Worm (Caenorhabditis elegans) whole organism, midembryonic: ENCODE results near the gene ZK177.12.

Experiments
- T22C8.4 ChIP-seq: fragments of 200-800 bp; sonication (Bioruptor generic); IDR thresholded peaks from 2 replicates; pipeline ENCODE4 v1.3.6; 2022; ENCODE audit warnings: missing genetic modification characterization, missing compliant biosample characterization
- cog-1 ChIP-seq: sonication (generic microtip); optimal IDR thresholded peaks from 2 replicates; lab custom pipeline; 2016; ENCODE audit warnings: missing genetic modification characterization, missing compliant biosample characterization
- flt-1 ChIP-seq: fragments of 200-800 bp; sonication (Bioruptor generic); IDR thresholded peaks from 2 replicates; pipeline ENCODE4 v1.3.6; 2022; ENCODE audit warnings: missing genetic modification characterization, missing compliant biosample characterization
- klf-2 ChIP-seq: fragments of 200-800 bp; sonication (Bioruptor generic); conservative IDR thresholded peaks from 2 replicates; pipeline ENCODE4 v1.3.6; 2022; ENCODE audit warnings: missing genetic modification reagents, missing genetic modification characterization, missing compliant biosample characterization
- med-1 ChIP-seq: sonication (generic microtip); optimal IDR thresholded peaks from 2 replicates; lab custom pipeline; 2017; ENCODE audit warnings: missing genetic modification characterization, mild to moderate bottlenecking, missing compliant biosample characterization, antibody characterized with exemption, missing genetic modification reagents; ENCODE audit not compliant: insufficient read depth
- ref-1 ChIP-seq: fragments of 200-800 bp; sonication (Bioruptor generic); conservative IDR thresholded peaks from 2 replicates; pipeline ENCODE4 v1.3.6; 2022; ENCODE audit warnings: missing genetic modification reagents, missing genetic modification characterization, missing compliant biosample characterization
- tab-1 ChIP-seq: fragments of 200-800 bp; sonication (Bioruptor generic); IDR thresholded peaks from 2 replicates; pipeline ENCODE4 v1.3.6; 2022; ENCODE audit warnings: missing genetic modification characterization, missing compliant biosample characterization
- ztf-23 ChIP-seq: fragments of 200-800 bp; sonication (Bioruptor generic); IDR thresholded peaks from 2 replicates; pipeline ENCODE4 v1.3.6; 2022; ENCODE audit warnings: missing genetic modification reagents, missing genetic modification characterization, missing compliant biosample characterization
- ztf-29 ChIP-seq: fragments of 200-800 bp; sonication (Bioruptor generic); IDR thresholded peaks from 2 replicates; pipeline ENCODE4 v1.3.6; 2022; ENCODE audit warnings: missing genetic modification reagents, missing genetic modification characterization, missing compliant biosample characterization

Gene ZK177.12

DNA sequence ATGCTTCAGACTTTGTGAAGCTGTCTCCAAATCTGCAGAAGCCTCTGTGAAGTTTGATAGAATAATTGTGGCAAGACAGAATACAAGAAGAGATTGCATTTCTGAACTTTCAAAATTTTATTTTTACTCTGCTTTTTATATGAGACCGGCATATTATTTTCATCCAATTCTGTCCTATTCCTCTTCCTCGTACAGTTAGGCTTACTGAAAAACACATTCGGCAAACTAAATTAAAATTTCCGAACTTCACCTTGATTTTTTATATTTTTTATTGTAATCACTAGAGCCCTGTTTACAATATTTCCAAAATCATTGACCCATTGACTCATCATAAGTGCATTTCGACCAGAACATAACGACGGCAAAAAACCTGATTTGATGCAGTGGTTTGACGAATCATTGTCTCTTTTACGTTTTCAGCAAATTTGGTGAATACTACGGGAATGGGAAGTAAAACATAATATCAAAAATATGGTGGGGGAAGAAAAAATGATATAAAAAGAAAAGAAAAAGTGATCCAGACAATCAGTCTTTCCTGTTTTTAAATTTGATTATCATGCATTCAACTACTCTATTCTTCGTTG is 23.3 kb upstream of the ZK177.12 start, which contains the start of the genes suex-1 and F12A10.9:
suex-1 (minus strand) TSS at position 101 of the 584 bp plus-strand sequence.
F12A10.9 (plus strand) TSS at position 534 of the 584 bp plus-strand sequence.
- TF ChIP-seq klf-2 (GFP tag; lab: Robert Waterston, UW), result no peak
- TF ChIP-seq ztf-29 (GFP tag; lab: Robert Waterston, UW), result no peak
- TF ChIP-seq ref-1 (GFP tag; lab: Robert Waterston, UW), result no peak
- no peak for TF ChIP-seq med-1 (GFP tag; lab: Kevin White, UChicago)
- TF ChIP-seq tab-1 (GFP tag; lab: Robert Waterston, UW), result no peak
- no peak for TF ChIP-seq ztf-23 (GFP tag; lab: Robert Waterston, UW)
- no peak for TF ChIP-seq T22C8.4
- no peak for TF ChIP-seq cog-1 (tag; lab: Kevin White, UChicago)
- TF ChIP-seq flt-1 (GFP tag; lab: Robert Waterston, UW), result no peak

- TF ChIP-seq flt-1 (GFP tag; lab: Robert Waterston, UW) (no peak), tab-1 (GFP tag; lab: Robert Waterston, UW) (no peak), klf-2 (GFP tag; lab: Robert Waterston, UW) (no peak), ref-1 (GFP tag; lab: Robert Waterston, UW) (no peak), ztf-23 (GFP tag; lab: Robert Waterston, UW) (no peak), ztf-29 (GFP tag; lab: Robert Waterston, UW) (no peak), cog-1 (tag; lab: Kevin White, UChicago) (no peak), med-1 (GFP tag; lab: Kevin White, UChicago) (no peak), T22C8.4 (no peak)
These were observed 21.0 kb upstream of the ZK177.12 start, which contains the start of gene fzy-1 for ce11 chrII:5500470-5500869. fzy-1 (plus strand) TSS chrII:5500770.

DNA sequence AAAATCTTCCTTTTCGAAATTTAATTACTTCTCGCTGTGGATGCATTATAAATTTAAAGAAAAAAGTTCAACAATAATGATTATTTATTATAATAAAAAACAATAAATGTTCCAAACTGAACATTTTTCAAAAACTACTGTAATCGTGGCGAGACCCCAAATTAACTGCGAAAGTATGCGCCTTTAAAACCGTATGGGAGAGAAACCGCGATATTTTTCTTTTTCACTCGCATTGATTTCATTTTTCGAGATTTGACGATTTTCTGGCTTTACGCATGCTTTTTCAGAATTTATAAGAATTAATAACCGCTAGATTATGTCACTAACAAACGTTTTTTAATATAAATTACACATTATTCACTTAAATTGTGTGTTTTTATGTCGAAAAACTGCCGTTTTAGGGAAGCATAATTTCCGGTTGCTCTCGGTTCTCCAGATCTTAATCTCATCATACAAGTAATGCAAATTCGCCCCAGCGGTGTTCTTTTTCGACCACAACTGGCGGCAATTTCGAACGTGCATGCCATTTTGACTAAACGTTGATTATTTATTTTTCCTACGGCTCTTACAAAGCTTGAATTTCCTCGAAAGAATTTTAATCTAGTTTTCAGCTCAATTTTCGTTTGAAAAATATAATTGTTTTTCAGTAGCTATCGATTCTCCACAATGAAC is 20.4 kb upstream of the ZK177.12 start, which contains the start of gene F12A10.8:
F12A10.8 (minus strand) TSS at position 79 of the 672 bp plus-strand sequence.
- no peak for TF ChIP-seq ref-1 (GFP tag; lab: Robert Waterston, UW)
- no peak for TF ChIP-seq T22C8.4

ce11 chrII:5503760-5504159 is 17.8 kb upstream of the ZK177.12 start, which contains the start of gene cyp-44A1:
cyp-44A1 (plus strand) TSS chrII:5504044.
- TF ChIP-seq klf-2 (GFP tag; lab: Robert Waterston, UW) (no peak), ref-1 (GFP tag; lab: Robert Waterston, UW) (no peak), cog-1 (tag; lab: Kevin White, UChicago) (no peak), flt-1 (GFP tag; lab: Robert Waterston, UW) (no peak), T22C8.4 (no peak), med-1 (GFP tag; lab: Kevin White, UChicago) (no peak), ztf-29 (GFP tag; lab: Robert Waterston, UW) (no peak), tab-1 (GFP tag; lab: Robert Waterston, UW) (no peak), ztf-23 (GFP tag; lab: Robert Waterston, UW) (no peak)

- TF ChIP-seq flt-1 (GFP tag; lab: Robert Waterston, UW) (no peak), T22C8.4 (no peak), klf-2 (GFP tag; lab: Robert Waterston, UW) (no peak), tab-1 (GFP tag; lab: Robert Waterston, UW) (no peak), ztf-29 (GFP tag; lab: Robert Waterston, UW) (no peak), med-1 (GFP tag; lab: Kevin White, UChicago) (no peak), ztf-23 (GFP tag; lab: Robert Waterston, UW) (no peak), cog-1 (tag; lab: Kevin White, UChicago) (no peak), ref-1 (GFP tag; lab: Robert Waterston, UW) (no peak)
These were observed 15.7 kb upstream of the ZK177.12 start, which contains the start of gene npp-24 for ce11 chrII:5505820-5506287. npp-24 (plus strand) TSS chrII:5505870.

ce11 chrII:5511417-5512353 is 9.8 kb upstream of the ZK177.12 start:
- TF ChIP-seq ztf-23 (GFP tag; lab: Robert Waterston, UW) (no peak), cog-1 (tag; lab: Kevin White, UChicago) (peak; percentile 44)

DNA sequence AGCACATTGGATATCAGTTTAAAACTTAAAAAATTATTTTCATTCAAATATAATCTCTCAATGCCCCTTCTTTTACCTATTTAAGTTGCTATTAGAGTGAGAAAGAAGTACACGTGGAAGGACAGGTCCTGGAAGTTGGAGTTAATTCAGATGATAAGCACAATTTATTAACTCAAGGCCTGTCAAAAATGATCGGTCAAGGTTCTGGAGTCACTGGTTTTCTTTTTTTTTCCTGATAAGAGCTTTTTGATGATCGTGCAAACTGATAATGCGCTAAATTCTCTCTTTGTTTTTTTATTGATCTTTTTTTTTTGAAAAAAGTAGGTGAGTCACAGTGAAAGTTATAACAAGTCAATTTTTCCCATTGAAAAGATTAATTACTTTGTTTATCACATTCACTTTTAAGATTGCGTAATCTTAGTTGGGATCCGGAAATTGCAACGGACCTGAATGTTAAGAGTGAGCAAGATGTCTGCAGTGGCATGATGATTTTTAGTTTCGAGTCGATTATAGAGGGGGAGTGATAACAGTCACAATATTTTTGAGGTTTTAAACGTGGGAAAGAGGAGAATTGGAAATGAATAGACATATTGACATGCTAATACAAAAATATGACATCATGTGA is 8.9 kb upstream of the ZK177.12 start:
- TF ChIP-seq flt-1 (GFP tag; lab: Robert Waterston, UW) (no peak), tab-1 (GFP tag; lab: Robert Waterston, UW) (no peak), ref-1 (GFP tag; lab: Robert Waterston, UW) (no peak), cog-1 (tag; lab: Kevin White, UChicago) (no peak), T22C8.4 (no peak), ztf-23 (GFP tag; lab: Robert Waterston, UW) (no peak), klf-2 (GFP tag; lab: Robert Waterston, UW) (no peak), ztf-29 (GFP tag; lab: Robert Waterston, UW) (no peak), med-1 (GFP tag; lab: Kevin White, UChicago) (no peak)

DNA sequence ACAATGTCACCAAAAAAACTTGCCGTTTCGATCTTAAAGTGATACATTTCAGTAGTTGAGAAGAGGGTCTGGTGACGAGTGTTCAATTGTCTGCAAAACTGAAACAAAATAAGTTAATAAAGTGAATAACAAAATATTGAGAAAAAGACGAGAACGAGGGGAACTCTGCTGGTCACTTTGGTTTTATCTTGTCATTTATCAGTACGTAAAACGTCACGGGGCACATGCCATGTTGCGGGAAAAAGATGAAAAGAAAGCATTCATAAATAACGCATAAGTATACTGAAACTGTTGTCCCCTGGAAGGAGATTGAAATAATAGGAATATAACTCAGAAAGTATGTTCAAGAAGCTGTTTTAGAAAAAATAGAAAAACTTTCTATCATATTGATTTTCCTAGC is 6.7 kb upstream of the ZK177.12 start, which contains the start of gene sahd-1:
sahd-1 (minus strand) TSS at position 100 of the 400 bp plus-strand sequence.
- TF ChIP-seq med-1 (GFP tag; lab: Kevin White, UChicago), result no peak
- no peak for TF ChIP-seq ref-1 (GFP tag; lab: Robert Waterston, UW)
- TF ChIP-seq klf-2 (GFP tag; lab: Robert Waterston, UW), result no peak
